Fruit fly (Drosophila melanogaster): ENCODE results near the gene CG2991.

CG2991 gene

DNA sequence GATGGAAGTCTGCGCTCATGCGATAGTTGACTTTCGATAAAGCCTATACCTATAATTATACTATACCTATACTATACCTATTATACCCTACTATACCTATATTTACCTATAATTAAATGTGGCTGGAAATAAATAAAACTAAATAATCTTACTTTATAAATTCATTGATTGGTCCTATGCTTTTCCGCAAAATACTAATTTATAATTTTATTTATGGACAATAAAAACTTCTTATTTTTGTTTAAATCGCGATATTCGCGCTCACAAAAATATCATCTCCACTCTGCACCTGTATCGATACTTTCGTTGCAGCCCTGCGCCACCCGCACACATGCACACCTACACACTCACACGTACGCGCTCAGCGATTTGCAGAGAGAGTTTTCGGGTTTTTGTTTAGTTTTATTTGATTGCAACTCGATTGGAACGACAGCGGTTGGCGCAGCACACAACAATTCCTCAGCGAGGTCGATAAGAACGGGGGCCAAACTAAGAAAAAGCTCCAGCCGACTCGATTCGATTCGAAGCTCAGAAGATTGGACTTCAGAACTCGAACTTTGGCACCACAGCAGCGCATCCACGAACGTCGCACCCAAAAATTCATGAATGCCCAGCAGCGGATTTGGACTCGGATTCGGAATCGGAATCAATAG is 17.7 kb downstream of the CG2991 start, which contains the start of gene CG8814 (continued):
- TF ChIP-seq CG3726 (GFP tag; IDR thresholded peaks at IDR 0.05) (no peak), Vsx1 (GFP tag; optimal IDR thresholded peaks at IDR 0.05) (no peak), vfl (GFP tag; optimal IDR thresholded peaks at IDR 0.05) (peak; percentile 53), CG32772 (GFP tag; IDR thresholded peaks at IDR 0.05) (peak; percentile 65), hth (optimal IDR thresholded peaks at IDR 0.05) (no peak), CG15479 (GFP tag; optimal IDR thresholded peaks at IDR 0.05) (no peak), vvl (GFP tag; IDR thresholded peaks at IDR 0.05) (peak; percentile 43; the same call in 1 of the 2 replicates), CG8765 (GFP tag; IDR thresholded peaks at IDR 0.05) (peak; percentile 46; the same call in 1 of the 2 replicates), Gug (GFP tag; IDR thresholded peaks at IDR 0.05) (peak; percentile 77; the same call in 3 of the 4 replicates), CG2129 (GFP tag; IDR thresholded peaks at IDR 0.05; ENCODE audit: partially characterized antibody) (peak; percentile 68), CG4424 (GFP tag; optimal IDR thresholded peaks at IDR 0.05) (peak; percentile 76), Xbp1 (GFP tag; optimal IDR thresholded peaks at IDR 0.05) (peak; percentile 75), caup (GFP tag; optimal IDR thresholded peaks at IDR 0.05; ENCODE audit: severe bottlenecking) (peak; percentile 41), CG4707 (GFP tag; optimal IDR thresholded peaks at IDR 0.05) (no peak), CG16815 (GFP tag; optimal IDR thresholded peaks at IDR 0.05) (peak; percentile 61), CG15011 (GFP tag; optimal IDR thresholded peaks at IDR 0.05) (peak; percentile 49), gro (GFP tag; optimal IDR thresholded peaks at IDR 0.05) (no peak), trh (GFP tag; optimal IDR thresholded peaks at IDR 0.05) (peak; percentile 45), CG17361 (GFP tag; IDR thresholded peaks at IDR 0.05) (peak; percentile 89), corto (GFP tag; optimal IDR thresholded peaks at IDR 0.05) (peak; percentile 25), psq (GFP tag; optimal IDR thresholded peaks at IDR 0.05) (peak; percentile 3), Fer3 (tag; optimal IDR thresholded peaks at IDR 0.05) (peak; percentile 14), sug (tag; optimal IDR thresholded peaks at IDR 0.05) (peak; percentile 83), Dbx (GFP tag; IDR thresholded peaks at IDR 0.05) (peak; percentile 72; the same call in 2 of the 3 replicates), tll (GFP tag; optimal IDR thresholded peaks at IDR 0.05) (peak; percentile 96 to 98), hb (GFP tag; IDR thresholded peaks at IDR 0.05; ENCODE audit: partially characterized antibody) (peak; percentile 81), wor (GFP tag; IDR thresholded peaks at IDR 0.05) (peak; percentile 23; the same call in 1 of the 2 replicates), CG13123 (GFP tag; optimal IDR thresholded peaks at IDR 0.05) (peak; percentile 37), so (GFP tag; IDR thresholded peaks at IDR 0.05) (peak; percentile 62; the same call in 1 of the 3 replicates), sisA (GFP tag; IDR thresholded peaks at IDR 0.05) (peak; percentile 63), CG10274 (GFP tag; optimal IDR thresholded peaks at IDR 0.05) (peak; percentile 74), lmd (GFP tag; IDR thresholded peaks at IDR 0.05) (peak; percentile 57; the same call in 1 of the 2 replicates), CG4820 (GFP tag; optimal IDR thresholded peaks at IDR 0.05) (peak; percentile 59), ssp (GFP tag; IDR thresholded peaks at IDR 0.05) (peak; percentile 81), dan (GFP tag; IDR thresholded peaks at IDR 0.05) (no peak), pan (optimal IDR thresholded peaks at IDR 0.05) (no peak), pan (GFP tag; optimal IDR thresholded peaks at IDR 0.05 in 1 of 2, IDR thresholded peaks at IDR 0.05 in 1 of 2) (peak in 1 of 2 experiments; percentile 41), dati (GFP tag; IDR thresholded peaks at IDR 0.05) (no peak), cato (GFP tag; optimal IDR thresholded peaks at IDR 0.05; ENCODE audit: borderline replicate concordance) (peak; percentile 48), Doc2 (GFP tag; IDR thresholded peaks at IDR 0.05) (no peak), CG12769 (tag; optimal IDR thresholded peaks at IDR 0.05) (no peak), twi (tag; optimal IDR thresholded peaks at IDR 0.05) (peak; percentile 69), jing (GFP tag; optimal IDR thresholded peaks at IDR 0.05) (no peak), CG11560 (tag; IDR thresholded peaks at IDR 0.05) (peak; percentile 67; the same call in 1 of the 3 replicates), Mes4 (GFP tag; optimal IDR thresholded peaks at IDR 0.05) (no peak), Poxn (GFP tag; IDR thresholded peaks at IDR 0.05) (no peak), CG10321 (GFP tag; IDR thresholded peaks at IDR 0.05) (no peak), CG10147 (GFP tag; optimal IDR thresholded peaks at IDR 0.05) (peak; percentile 69), pros (GFP tag; optimal IDR thresholded peaks at IDR 0.05) (no peak), gfzf (GFP tag; optimal IDR thresholded peaks at IDR 0.05) (peak; percentile 72)

Measured in whole organism, embryonic.